Fruit fly (Drosophila melanogaster) whole organism, wandering third instar larva: ENCODE measurements around the gene betaGlu.

ENCODE experiments used
- Dfd ChIP-seq: fragments of >200 bp; optimal IDR thresholded peaks from 2 replicates; lab custom pipeline; 2017; ENCODE audit warnings: missing biosample characterization, missing genetic modification characterization
- Hr78 ChIP-seq: fragments of >200 bp; optimal IDR thresholded peaks from 2 replicates; lab custom pipeline; 2017; ENCODE audit warnings: missing biosample characterization, missing genetic modification characterization
- Myc ChIP-seq: fragments of >200 bp; optimal IDR thresholded peaks from 2 replicates; lab custom pipeline; 2017
- br ChIP-seq: fragments of 200-800 bp; sonication (Bioruptor generic); optimal IDR thresholded peaks from 2 replicates; lab custom pipeline; 2016; ENCODE audit warnings: missing biosample characterization, missing genetic modification characterization
- foxo ChIP-seq, 2 experiments: fragments of 200-800 bp; sonication (Bioruptor generic); optimal IDR thresholded peaks; 2 replicates in 1 of 2; 3 replicates in 1 of 2; lab custom pipeline; 2016 to 2017; ENCODE audit warnings: missing biosample characterization in 2 of 2, missing genetic modification characterization in 2 of 2
- h ChIP-seq: fragments of 200-800 bp; sonication (Bioruptor generic); optimal IDR thresholded peaks from 3 replicates; lab custom pipeline; 2016; ENCODE audit warnings: missing biosample characterization, mild to moderate bottlenecking, missing genetic modification characterization
- lola ChIP-seq: fragments of >200 bp; optimal IDR thresholded peaks from 2 replicates; lab custom pipeline; 2017; ENCODE audit warnings: missing biosample characterization, missing genetic modification characterization
- psq ChIP-seq: fragments of 200-800 bp; sonication (Bioruptor generic); optimal IDR thresholded peaks from 3 replicates; lab custom pipeline; 2017; ENCODE audit warnings: missing biosample characterization, mild to moderate bottlenecking, missing genetic modification characterization, moderate library complexity

dm6 chr3R:31809622-31810021, 38.0 kb upstream of the betaGlu start:
- TF ChIP-seq Hr78 (GFP tag; lab: Kevin White, UChicago) (no peak), br (GFP tag; lab: Kevin White, UChicago) (no peak), foxo (GFP tag; optimal IDR thresholded peaks at IDR 0.05; lab: Kevin White, UChicago) (no peak), psq (GFP tag; lab: Kevin White, UChicago) (no peak), Myc (no peak), h (no peak), Dfd (GFP tag; lab: Kevin White, UChicago) (no peak), lola (no peak)
